Worm (Caenorhabditis elegans): ENCODE measurements around the gene E01G6.2.

The E01G6.2 gene

DNA sequence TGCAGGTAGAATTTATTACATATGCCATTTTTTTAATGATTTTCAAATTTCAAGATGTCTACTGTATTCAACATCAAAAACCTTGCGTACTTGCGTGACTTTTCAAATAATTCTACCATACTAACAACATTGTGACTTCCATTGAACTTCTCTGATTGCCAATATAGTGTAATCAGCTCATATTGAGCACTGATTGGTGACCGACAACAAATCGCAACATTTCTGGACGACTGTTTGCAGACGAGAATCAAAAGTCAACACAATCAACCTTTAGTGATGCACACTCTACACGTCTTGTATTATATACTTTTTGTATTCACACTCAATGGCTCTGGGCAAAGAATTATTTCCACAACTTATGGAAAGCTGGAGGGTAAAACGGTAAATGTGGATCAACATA, 15.0 kb upstream of the E01G6.2 start, which contains the start of gene cest-3:
Gene cest-3, plus strand, starts transcription at position 190 of the 400 bp plus-strand sequence.
- no peak for TF ChIP-seq him-1 (tag; optimal IDR thresholded peaks at IDR 0.05)
- no peak for TF ChIP-seq dao-5 (tag; optimal IDR thresholded peaks at IDR 0.05)
- TF ChIP-seq W03F9.2 (tag; optimal IDR thresholded peaks at IDR 0.05), result no peak

DNA sequence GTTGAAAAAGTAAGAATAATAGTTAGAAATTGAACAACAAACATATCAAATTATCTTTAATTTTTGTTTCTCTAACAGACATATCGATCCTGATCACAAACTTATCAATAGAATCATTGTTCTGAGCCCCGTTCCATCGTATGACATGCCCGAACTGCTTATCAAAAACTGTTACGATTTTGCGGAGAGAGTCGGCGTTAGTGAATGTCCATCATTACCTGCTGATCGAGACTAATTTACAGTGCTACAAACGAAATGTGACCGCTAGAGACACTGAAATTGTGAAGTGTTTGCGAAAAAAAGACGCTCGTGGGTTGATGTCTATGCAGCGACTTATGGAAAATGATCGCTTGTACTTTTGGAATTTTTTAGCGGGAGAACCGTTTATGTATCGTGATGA, 13.5 kb upstream of the E01G6.2 start:
- TF ChIP-seq dao-5 (tag; optimal IDR thresholded peaks at IDR 0.05) (no peak), W03F9.2 (tag; optimal IDR thresholded peaks at IDR 0.05) (no peak), him-1 (tag; optimal IDR thresholded peaks at IDR 0.05) (no peak)

DNA sequence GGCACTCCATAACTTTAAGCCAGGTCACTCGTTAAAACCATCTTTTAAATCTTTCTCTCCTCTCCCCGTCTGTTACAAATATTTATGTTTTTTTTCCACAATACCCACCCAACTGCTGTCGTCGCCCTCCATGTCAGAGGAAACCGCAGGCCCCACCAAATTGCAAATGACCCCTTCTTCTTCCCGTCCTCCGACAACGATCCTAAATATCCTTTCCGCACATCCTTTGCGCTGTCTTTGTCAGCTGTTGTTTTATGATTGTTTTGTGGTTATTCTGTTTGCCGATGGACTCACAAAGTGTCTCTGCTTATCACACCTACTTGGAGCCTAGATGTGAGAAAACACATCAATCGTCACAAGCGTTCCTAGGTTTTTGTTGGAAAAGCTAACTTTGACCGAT, 8.3 kb upstream of the E01G6.2 start:
- TF ChIP-seq dao-5 (tag; optimal IDR thresholded peaks at IDR 0.05) (no peak), him-1 (tag; optimal IDR thresholded peaks at IDR 0.05) (no peak), W03F9.2 (tag; optimal IDR thresholded peaks at IDR 0.05) (no peak)

DNA sequence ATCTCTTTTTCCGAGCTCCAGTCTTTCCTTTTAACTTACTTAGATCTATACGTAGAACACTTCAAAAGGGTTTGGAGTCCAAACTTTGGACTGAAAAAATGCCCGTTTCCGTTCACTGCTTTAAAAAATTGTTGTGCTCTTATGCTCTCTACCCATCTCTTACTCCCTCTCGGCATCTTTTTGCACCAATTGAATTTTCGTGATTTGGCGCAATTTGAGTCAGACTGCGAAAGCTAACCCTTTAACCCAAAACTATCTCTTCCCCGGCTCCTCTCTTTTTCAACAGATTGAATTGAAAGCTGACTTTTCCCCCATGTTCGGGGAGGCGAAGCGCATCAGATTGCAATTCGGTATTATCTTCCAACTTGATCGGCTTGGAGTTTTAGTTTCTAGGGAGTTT, 4.3 kb upstream of the E01G6.2 start:
- TF ChIP-seq him-1 (tag; optimal IDR thresholded peaks at IDR 0.05) (no peak), W03F9.2 (tag; optimal IDR thresholded peaks at IDR 0.05) (no peak), dao-5 (tag; optimal IDR thresholded peaks at IDR 0.05) (no peak)

DNA sequence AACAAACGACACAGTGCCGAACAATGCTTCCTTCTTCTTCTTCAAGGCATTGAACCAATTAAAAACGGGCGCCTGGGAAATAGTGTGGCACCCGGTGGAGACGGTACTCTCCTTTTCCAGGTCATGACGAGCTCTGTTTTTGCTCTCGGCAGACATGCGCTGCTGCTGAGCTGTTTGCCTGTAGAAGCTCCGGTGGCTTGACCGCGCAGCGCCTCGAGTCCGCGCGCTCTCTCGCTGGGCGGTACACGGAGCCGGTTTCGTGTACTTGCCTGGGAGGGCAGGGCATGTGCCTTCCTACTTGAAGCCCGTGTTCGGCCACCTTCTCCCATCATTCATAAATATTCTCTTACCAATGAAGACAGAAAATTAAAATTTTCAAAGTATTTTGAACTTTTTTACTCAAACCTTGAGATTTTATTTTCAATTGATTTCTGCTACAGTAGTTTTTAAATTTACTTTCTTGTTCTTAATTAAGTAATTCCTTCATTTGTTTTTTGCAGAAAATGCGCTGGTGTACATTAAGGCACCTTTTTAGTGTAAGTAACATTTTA, 4.0 kb downstream of the E01G6.2 start, which contains the start of gene E01G6.1:
Gene E01G6.1, plus strand, starts transcription at position 501 of the 551 bp plus-strand sequence.
- TF ChIP-seq him-1 (tag; optimal IDR thresholded peaks at IDR 0.05), result no peak
- TF ChIP-seq W03F9.2 (tag; optimal IDR thresholded peaks at IDR 0.05), result no peak
- no peak for TF ChIP-seq dao-5 (tag; optimal IDR thresholded peaks at IDR 0.05)

DNA sequence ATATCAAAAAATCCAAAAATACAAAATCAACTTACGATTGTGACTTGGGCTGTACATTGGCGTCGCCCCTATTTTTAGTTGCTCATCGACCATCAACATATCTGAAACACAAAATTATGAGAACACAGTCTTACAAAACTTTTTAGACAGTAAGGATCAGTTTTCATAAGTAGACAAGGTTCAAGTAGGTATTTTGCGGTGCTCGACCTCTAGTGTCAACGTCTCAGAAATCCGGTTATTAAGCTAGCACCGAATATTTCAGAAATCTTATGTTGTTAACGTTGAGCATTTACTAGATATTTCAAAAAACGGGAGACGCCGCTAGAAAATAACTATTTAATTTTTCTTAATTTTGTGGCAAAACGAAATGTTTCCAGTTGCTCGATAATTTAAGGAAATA, 14.4 kb downstream of the E01G6.2 start, which contains the start of gene otpl-8:
Gene otpl-8, minus strand, starts transcription at position 101 of the 400 bp plus-strand sequence.
- TF ChIP-seq W03F9.2 (tag; optimal IDR thresholded peaks at IDR 0.05) (no peak), him-1 (tag; optimal IDR thresholded peaks at IDR 0.05) (no peak), dao-5 (tag; optimal IDR thresholded peaks at IDR 0.05) (no peak)

DNA sequence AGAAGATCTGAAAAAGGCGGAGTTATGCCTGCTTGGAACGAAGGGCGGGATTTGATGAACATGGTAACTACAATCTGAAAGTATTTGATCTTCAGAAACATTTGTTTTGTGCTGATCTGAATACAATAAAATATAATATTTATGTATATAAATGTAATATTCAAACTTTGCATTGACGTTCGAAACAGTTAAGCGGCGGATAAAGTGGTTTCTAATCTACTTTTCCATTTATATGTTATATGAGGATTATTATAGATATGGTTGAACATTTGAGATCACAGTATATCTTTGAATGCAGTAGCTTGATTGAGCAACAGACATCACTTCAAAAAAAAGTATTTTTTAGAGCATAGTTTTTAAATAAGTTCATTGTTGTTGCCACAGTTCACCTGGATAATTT, 17.4 kb downstream of the E01G6.2 start, which contains the start of gene H19J13.2:
Gene H19J13.2, minus strand, starts transcription at position 101 of the 400 bp plus-strand sequence.
- TF ChIP-seq dao-5 (tag; optimal IDR thresholded peaks at IDR 0.05) (no peak), him-1 (tag; optimal IDR thresholded peaks at IDR 0.05) (no peak), W03F9.2 (tag; optimal IDR thresholded peaks at IDR 0.05) (no peak)

DNA sequence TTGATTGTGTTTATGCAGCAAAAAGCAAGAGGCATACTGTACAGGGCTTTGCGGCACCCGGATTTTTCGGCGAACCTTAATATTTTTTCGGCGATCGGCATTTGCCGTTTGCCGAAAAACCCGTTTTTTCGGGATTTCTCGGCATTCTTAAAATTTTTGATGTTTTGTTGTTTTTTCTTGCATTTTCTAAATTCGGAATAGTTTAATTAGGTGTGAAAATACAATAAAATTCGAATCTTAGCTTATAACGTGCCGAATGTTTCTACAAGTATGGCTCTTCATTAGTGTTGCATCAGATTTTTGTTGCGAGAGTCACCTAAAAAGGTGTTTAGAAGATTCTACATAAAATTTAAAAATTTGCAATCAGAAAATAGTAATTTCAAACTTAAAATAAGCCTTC, 19.1 kb downstream of the E01G6.2 start, which contains the start of gene C04B4.6:
Gene C04B4.6, minus strand, starts transcription at position 101 of the 400 bp plus-strand sequence.
- TF ChIP-seq W03F9.2 (tag; optimal IDR thresholded peaks at IDR 0.05), result no peak
- no peak for TF ChIP-seq him-1 (tag; optimal IDR thresholded peaks at IDR 0.05)
- TF ChIP-seq dao-5 (tag; optimal IDR thresholded peaks at IDR 0.05), result no peak

DNA sequence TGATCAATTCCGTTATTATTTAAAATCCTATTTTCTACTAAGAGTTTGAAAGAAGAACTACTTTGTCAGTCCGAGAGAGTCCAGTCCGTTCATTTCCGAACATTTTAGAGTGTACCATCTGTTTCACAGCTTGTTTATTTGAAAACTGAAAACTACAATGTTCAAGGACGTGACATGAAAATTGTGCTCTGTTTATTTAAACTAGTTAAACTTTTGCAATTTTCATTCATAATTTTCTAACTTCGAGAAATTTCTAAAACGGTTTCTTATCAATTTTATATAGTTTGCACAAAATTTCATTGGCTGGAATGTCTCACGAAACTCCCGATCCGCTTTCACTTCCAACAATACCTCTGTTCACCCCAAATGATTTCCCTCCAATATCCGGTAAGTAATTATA, 24.0 kb downstream of the E01G6.2 start, which contains the start of gene C04B4.1:
Gene C04B4.1, plus strand, starts transcription at position 301 of the 400 bp plus-strand sequence.
- TF ChIP-seq him-1 (tag; optimal IDR thresholded peaks at IDR 0.05), result no peak

DNA sequence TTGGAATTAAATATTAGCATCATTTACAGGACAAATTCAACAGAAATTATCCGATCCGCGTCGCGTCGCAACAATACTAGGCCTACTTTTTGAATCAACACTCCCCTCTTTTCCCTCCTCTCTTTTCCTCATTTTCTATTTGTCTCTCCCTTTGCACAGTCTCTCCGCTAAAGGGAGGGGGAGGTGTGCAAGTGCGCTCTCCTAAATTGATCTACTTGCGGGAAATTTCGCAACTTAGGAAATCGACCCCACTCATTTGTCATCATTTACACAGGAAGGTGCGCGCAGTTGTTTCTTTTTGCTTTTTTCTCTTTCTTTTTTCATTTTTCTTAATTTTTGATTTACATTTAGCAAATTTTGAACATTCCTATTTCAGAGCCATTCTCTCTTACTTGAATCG, 26.5 kb downstream of the E01G6.2 start, which contains the start of gene C04B4.2:
Gene C04B4.2, plus strand, starts transcription at position 371 of the 400 bp plus-strand sequence.
- no peak for TF ChIP-seq him-1 (tag; optimal IDR thresholded peaks at IDR 0.05)
- TF ChIP-seq dao-5 (tag; optimal IDR thresholded peaks at IDR 0.05), result no peak
- TF ChIP-seq W03F9.2 (tag; optimal IDR thresholded peaks at IDR 0.05), result no peak

DNA sequence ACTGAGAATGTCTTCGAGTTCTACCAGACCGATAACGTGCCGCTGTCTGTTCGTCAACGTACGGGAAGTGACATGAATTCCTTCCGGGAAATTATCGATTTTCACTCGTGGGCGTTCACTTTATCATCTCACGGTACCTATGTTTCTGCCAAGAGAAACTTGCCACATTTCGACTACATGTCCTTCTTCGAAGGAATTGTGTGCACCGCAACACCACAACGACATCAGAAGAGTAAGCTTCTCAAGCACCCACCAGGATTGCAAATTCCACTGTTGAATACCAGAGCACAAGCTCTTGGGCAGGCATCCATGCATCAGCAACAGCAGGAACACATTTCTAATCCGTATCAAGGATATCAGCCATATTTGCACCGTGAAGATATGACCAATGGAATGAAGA, 27.7 kb downstream of the E01G6.2 start:
- no peak for TF ChIP-seq him-1 (tag; optimal IDR thresholded peaks at IDR 0.05)
- TF ChIP-seq W03F9.2 (tag; optimal IDR thresholded peaks at IDR 0.05), result no peak
- TF ChIP-seq dao-5 (tag; optimal IDR thresholded peaks at IDR 0.05), result no peak

DNA sequence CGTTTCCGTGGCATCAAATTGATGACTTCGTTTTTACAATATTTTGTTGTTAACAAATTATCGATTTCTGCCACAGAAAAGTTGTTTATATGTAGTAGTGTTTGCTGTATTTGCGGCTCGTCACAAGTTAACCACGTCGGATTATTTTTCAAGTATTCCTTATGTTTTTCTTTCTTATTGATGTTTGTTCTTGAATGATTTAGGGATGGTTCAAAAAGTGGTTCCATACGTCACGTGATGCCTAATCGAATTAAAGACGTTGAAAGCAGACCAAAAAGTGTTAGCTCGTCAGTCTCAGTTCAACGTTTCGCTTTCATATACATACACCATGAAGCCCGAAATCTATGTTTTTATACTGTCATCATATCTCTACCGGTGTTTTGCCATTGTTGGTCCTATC, 29.1 kb downstream of the E01G6.2 start, which contains the start of gene lips-2:
Gene lips-2, plus strand, starts transcription at position 301 of the 400 bp plus-strand sequence.
- TF ChIP-seq dao-5 (tag; optimal IDR thresholded peaks at IDR 0.05) (no peak), him-1 (tag; optimal IDR thresholded peaks at IDR 0.05) (no peak), W03F9.2 (tag; optimal IDR thresholded peaks at IDR 0.05) (no peak)

DNA sequence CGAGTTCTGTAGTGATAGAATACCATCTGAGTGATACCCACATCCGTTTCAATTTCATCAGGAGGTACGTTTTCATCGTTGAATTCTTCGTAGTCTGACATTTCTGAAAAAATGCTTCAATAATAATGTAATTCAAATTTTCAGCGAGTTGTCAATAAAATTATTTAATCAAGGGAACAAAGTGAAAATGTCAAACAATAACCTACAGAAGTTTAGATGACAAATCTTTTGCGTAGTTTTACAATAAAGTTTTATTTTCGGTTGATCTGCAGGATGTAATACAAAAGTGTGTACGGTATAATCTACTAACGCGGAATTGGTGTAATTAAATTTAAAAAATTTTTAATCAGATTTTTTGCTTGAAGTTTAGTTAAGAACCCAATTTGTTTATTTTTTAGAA, 31.8 kb downstream of the E01G6.2 start, which contains the start of gene C04B4.5:
Gene C04B4.5, minus strand, starts transcription at position 101 of the 400 bp plus-strand sequence.
- TF ChIP-seq him-1 (tag; optimal IDR thresholded peaks at IDR 0.05) (no peak), dao-5 (tag; optimal IDR thresholded peaks at IDR 0.05) (no peak), W03F9.2 (tag; optimal IDR thresholded peaks at IDR 0.05) (no peak)

DNA sequence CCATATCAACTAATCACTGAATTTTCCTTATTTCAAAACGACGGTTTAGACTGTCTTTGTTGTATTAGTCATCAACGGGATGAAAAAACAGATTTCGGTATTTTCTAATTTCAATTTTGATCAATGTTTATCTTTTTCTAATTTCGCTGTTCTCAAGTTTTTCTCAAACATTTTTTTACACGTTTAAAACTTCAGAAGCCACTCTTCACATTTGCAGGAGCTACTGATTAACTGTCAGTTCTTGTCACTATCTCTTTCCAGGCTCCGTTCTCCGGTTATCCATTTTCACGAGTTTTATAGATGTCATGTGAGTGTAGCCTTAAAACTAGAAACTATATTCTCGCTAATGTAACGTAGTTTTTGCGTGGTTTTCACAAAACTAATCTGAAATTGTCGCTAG, 34.1 kb downstream of the E01G6.2 start, which contains the start of gene C04B4.4:
Gene C04B4.4, plus strand, starts transcription at position 301 of the 400 bp plus-strand sequence.
- no peak for TF ChIP-seq dao-5 (tag; optimal IDR thresholded peaks at IDR 0.05)

DNA sequence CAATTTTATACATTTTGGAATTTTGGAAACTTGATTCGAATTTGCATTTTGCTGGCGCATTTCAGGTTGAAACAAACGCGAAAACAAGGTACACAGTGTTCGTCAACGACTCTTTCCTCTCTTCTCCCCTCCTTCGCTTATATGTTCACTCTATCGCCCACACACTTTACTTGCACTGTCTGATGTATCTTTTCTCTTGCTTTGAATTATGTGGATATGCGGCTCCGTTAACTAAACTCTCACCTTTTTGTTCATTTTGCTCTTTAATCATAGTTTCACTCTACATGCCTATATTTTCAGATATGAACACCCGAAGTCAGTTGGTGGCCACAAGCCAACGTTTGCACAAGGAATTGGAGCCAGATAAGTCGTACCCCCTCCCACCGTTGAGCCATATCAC, 37.8 kb downstream of the E01G6.2 start, which contains the start of gene W06D11.1:
Gene W06D11.1, plus strand, starts transcription at position 301 of the 400 bp plus-strand sequence.
- TF ChIP-seq dao-5 (tag; optimal IDR thresholded peaks at IDR 0.05), result no peak
- no peak for TF ChIP-seq W03F9.2 (tag; optimal IDR thresholded peaks at IDR 0.05)
- no peak for TF ChIP-seq him-1 (tag; optimal IDR thresholded peaks at IDR 0.05)
